Fruit fly (Drosophila melanogaster): ENCODE results near the gene HLH3B.

The HLH3B gene

dm6 chrX:2690376-2690775, 8.9 kb upstream of the HLH3B start:
- TF ChIP-seq Sin3A (optimal IDR thresholded peaks at IDR 0.05): no peak
- no peak for TF ChIP-seq ttk (optimal IDR thresholded peaks at IDR 0.05)
- no peak for TF ChIP-seq psq (optimal IDR thresholded peaks at IDR 0.05)
- no peak for TF ChIP-seq h (optimal IDR thresholded peaks at IDR 0.05)

DNA sequence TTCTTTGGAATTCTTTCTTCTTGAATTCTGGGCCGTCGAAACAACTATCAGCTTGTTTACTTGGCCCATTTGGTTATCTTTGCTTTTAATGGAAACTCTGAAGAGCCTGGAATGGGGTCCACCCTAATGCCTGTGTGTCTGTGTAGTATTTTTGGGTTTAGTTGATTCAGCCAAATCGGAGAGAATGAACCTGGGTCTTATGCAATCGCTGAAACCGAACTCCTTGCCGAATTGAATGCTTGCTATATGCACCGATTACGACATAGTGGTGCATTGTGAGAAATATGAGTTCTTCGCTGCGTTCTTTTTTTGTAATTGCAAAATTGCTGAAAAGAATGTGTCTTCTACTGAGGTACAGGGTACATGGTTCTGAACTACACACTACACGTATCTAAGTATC, 5.4 kb upstream of the HLH3B start:
- TF ChIP-seq Myc (optimal IDR thresholded peaks at IDR 0.05) (no peak), ttk (optimal IDR thresholded peaks at IDR 0.05) (no peak), Sin3A (optimal IDR thresholded peaks at IDR 0.05) (no peak), psq (optimal IDR thresholded peaks at IDR 0.05) (no peak), h (optimal IDR thresholded peaks at IDR 0.05) (no peak), insv (optimal IDR thresholded peaks at IDR 0.05) (no peak)

DNA sequence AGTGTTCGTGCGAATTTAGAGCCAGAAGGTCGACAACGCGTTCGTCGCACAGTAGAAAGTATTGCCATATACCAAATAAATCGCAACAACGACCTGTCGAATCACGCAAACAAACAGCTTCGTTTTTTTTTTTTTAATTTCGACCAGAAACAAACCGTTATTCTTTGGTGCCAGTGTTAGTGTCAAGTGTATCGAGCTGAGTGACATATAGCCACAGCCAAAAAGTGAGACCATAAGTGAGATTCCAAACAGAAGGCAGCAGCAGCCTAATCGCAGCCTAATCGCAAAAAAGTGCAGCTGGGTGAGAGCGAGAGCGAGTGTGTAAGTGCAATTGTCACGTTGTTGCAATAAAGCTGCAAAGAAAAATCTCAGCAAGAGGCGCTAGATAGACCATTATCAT, 4.1 kb upstream of the HLH3B start, which contains the start of gene per:
Gene per (plus strand): TSS at position 1 of the 400 bp plus-strand sequence.
- TF ChIP-seq Sin3A (optimal IDR thresholded peaks at IDR 0.05) (no peak), ttk (optimal IDR thresholded peaks at IDR 0.05) (no peak), Myc (optimal IDR thresholded peaks at IDR 0.05) (no peak), insv (optimal IDR thresholded peaks at IDR 0.05) (no peak), psq (optimal IDR thresholded peaks at IDR 0.05) (no peak), h (optimal IDR thresholded peaks at IDR 0.05) (no peak)

DNA sequence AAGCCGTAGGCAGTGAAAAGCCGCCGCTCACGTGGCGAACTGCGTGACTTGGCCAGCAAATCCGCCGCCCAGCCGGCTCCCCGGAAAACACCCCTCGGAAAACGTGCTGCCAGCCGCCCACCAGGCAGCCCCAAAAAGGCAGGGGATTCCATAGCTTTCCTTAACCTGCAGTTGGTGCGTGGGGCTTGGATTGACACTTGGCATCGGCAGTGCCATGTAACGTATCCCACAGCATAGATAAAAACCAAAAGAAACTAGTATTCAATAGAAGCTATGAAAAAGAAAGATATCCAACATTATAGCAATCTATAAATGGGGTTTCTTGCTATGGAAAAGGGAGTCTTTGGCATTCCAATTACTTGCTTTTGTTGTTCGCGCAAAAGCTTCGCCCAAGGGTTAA, 3.5 kb upstream of the HLH3B start:
- TF ChIP-seq h (optimal IDR thresholded peaks at IDR 0.05) (no peak), psq (optimal IDR thresholded peaks at IDR 0.05) (no peak), Sin3A (optimal IDR thresholded peaks at IDR 0.05) (no peak), insv (optimal IDR thresholded peaks at IDR 0.05) (no peak), Myc (optimal IDR thresholded peaks at IDR 0.05) (no peak), ttk (optimal IDR thresholded peaks at IDR 0.05) (no peak)

DNA sequence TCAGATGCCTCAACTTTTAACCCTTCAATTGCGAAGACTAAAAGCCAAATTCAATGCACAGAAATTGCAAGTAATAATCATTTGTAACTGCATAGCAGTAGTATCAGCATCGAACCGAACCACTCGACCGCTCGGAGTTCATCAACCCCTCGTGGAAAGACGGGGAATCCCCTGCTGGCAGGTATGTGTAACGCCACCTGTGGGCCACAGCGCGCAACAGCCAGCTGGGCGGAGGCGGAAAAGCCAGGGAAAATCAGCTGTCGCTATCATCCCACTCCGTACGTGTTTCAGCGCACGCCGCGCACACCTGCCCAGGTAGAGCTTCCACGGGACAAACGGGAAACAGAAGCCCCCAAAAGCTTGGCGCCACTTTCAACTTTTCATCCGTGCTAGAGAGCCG, 2.9 kb upstream of the HLH3B start:
- TF ChIP-seq ttk (optimal IDR thresholded peaks at IDR 0.05): no peak

DNA sequence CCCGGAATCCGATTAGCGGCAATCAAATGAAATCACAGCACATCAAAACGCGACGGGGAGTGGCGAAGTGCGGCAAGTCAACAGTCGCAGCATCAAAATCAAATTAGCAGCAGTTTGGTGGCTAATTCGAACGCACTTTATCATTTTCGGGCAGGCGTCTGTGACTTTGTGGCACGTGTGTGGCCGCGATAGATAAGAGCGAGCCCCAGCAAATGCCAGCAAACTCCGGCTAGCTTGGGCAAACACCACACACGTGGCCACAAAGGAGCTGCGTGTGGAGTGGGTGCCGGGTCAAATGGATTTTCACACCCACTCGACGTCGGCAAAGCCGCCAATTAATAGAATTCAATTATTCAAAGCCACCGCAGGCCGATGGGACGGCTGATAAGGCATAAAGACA, 2.4 kb upstream of the HLH3B start:
- TF ChIP-seq Sin3A (optimal IDR thresholded peaks at IDR 0.05): no peak
- no peak for TF ChIP-seq Myc (optimal IDR thresholded peaks at IDR 0.05)
- TF ChIP-seq h (optimal IDR thresholded peaks at IDR 0.05): no peak

DNA sequence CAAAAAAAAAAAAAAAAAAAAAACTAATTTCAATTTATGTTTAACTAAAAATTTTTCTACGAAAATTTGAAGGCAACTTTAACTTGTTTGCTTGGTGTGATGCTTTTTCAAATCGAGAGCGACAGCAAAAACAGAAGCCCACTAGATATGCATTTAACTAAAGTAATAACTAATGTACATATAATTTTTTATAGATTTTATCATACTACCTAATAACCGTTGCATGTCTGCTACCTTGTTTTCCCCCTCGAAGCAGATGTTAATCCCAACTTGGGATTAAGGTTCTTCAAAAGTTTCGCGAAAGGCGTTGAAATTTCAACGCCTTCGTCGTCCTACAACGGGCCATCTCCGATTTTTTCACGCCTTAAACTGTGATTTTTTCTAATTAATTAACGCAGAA, 1.3 kb upstream of the HLH3B start, which contains the start of gene CG2652:
Gene CG2652 (minus strand): TSS at position 101 of the 400 bp plus-strand sequence.
- TF ChIP-seq Myc (optimal IDR thresholded peaks at IDR 0.05) (no peak), psq (optimal IDR thresholded peaks at IDR 0.05) (no peak), insv (optimal IDR thresholded peaks at IDR 0.05) (no peak), ttk (optimal IDR thresholded peaks at IDR 0.05) (no peak), Sin3A (optimal IDR thresholded peaks at IDR 0.05) (no peak)

- TF ChIP-seq insv (optimal IDR thresholded peaks at IDR 0.05) (no peak), h (optimal IDR thresholded peaks at IDR 0.05) (no peak), ttk (optimal IDR thresholded peaks at IDR 0.05) (no peak), psq (optimal IDR thresholded peaks at IDR 0.05) (no peak), Sin3A (optimal IDR thresholded peaks at IDR 0.05) (no peak), Myc (optimal IDR thresholded peaks at IDR 0.05) (no peak)
Observed at dm6 chrX:2677024-2677589, 4.4 kb downstream of the HLH3B start.

DNA sequence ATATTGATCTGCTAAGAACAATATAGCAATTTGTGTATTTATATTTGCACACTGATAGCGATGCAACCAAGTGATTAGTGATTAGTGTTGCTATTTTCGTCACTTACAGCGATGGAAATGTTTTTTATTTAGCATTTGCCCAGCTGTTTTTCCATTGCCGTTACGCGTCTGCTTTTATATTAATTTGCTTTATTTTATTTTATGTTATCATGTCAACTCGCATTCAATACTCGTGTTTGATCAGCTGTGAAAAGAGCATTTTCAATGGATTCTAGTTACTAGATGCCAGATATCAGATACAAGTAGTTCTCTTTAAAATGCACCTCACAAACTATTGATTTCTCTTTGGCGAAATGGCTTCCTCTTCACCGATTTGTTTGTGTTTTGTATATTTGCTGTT, 18.1 kb downstream of the HLH3B start:
- TF ChIP-seq Myc (optimal IDR thresholded peaks at IDR 0.05) (no peak), Sin3A (optimal IDR thresholded peaks at IDR 0.05) (no peak), insv (optimal IDR thresholded peaks at IDR 0.05) (no peak), ttk (optimal IDR thresholded peaks at IDR 0.05) (no peak), psq (optimal IDR thresholded peaks at IDR 0.05) (no peak), h (optimal IDR thresholded peaks at IDR 0.05) (no peak)

dm6 chrX:2662540-2663133, 18.9 kb downstream of the HLH3B start:
- TF ChIP-seq insv (optimal IDR thresholded peaks at IDR 0.05): no peak
- TF ChIP-seq psq (optimal IDR thresholded peaks at IDR 0.05): no peak
- TF ChIP-seq Sin3A (optimal IDR thresholded peaks at IDR 0.05): no peak

- no peak for TF ChIP-seq ttk (optimal IDR thresholded peaks at IDR 0.05)
- no peak for TF ChIP-seq psq (optimal IDR thresholded peaks at IDR 0.05)
Observed at dm6 chrX:2661758-2662157, 19.8 kb downstream of the HLH3B start.

DNA sequence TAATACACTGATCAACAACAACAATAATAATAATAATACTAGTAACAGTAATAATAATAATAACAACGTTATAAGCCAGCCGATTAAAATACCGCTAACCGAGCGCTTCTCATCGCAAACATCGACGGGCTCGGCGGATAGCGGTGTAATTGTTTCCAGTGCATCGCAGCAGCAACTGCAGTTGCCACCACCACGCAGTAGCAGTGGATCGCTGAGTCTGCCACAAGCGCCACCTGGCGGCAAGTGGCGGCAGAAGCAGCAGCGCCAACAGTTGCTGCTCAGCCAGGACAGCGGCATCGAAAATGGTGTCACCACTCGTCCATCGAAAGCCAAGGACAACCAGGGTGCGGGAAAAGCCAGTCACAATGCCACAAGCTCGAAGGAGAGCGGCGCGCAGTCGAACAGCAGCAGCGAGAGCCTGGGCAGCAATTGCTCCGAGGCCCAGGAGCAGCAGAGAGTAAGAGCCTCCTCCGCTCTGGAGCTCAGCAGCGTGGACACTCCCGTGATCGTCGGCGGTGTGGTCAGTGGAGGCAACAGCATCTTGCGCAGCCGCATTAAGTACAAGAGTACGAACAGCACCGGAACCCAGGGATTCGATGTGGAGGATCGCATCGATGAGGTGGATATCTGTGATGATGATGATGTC, 22.0 kb downstream of the HLH3B start:
- TF ChIP-seq Myc (optimal IDR thresholded peaks at IDR 0.05) (no peak), h (optimal IDR thresholded peaks at IDR 0.05) (no peak), psq (optimal IDR thresholded peaks at IDR 0.05) (no peak), insv (optimal IDR thresholded peaks at IDR 0.05) (no peak), ttk (optimal IDR thresholded peaks at IDR 0.05) (no peak), Sin3A (optimal IDR thresholded peaks at IDR 0.05) (no peak)

dm6 chrX:2658258-2658853, 23.2 kb downstream of the HLH3B start:
- TF ChIP-seq Myc (optimal IDR thresholded peaks at IDR 0.05) (no peak), Sin3A (optimal IDR thresholded peaks at IDR 0.05) (no peak), h (optimal IDR thresholded peaks at IDR 0.05) (no peak), ttk (optimal IDR thresholded peaks at IDR 0.05) (no peak), psq (optimal IDR thresholded peaks at IDR 0.05) (no peak), insv (optimal IDR thresholded peaks at IDR 0.05) (no peak)
